Fruit fly (Drosophila melanogaster): ENCODE data around the gene CG9458.

Gene CG9458

dm6 chr3R:9777941-9778360 is 41.7 kb downstream of the CG9458 start, which contains the start of gene RpS29:
Gene RpS29, plus strand, starts transcription at chr3R:9778042.
- peak; percentile 74 for TF ChIP-seq sisA (GFP tag; IDR thresholded peaks at IDR 0.05)
- TF ChIP-seq Sry-δ (GFP tag; optimal IDR thresholded peaks at IDR 0.05), result peak; percentile 100
- peak; percentile 78 for TF ChIP-seq nmo (GFP tag; optimal IDR thresholded peaks at IDR 0.05)
- peak; percentile 92 for TF ChIP-seq trem (tag; optimal IDR thresholded peaks at IDR 0.05)
- peak; percentile 61 for TF ChIP-seq grn (GFP tag; optimal IDR thresholded peaks at IDR 0.05)
- TF ChIP-seq chinmo (GFP tag; IDR thresholded peaks at IDR 0.05; ENCODE audit: partially characterized antibody), result peak; percentile 92
- TF ChIP-seq Fer1 (GFP tag; optimal IDR thresholded peaks at IDR 0.05), result peak; percentile 89
- TF ChIP-seq Vsx1 (GFP tag; optimal IDR thresholded peaks at IDR 0.05), result peak; percentile 72
- TF ChIP-seq CG33557 (GFP tag; optimal IDR thresholded peaks at IDR 0.05), result peak; percentile 67
- TF ChIP-seq CG14014 (GFP tag; IDR thresholded peaks at IDR 0.05), result peak; percentile 79
- TF ChIP-seq sob (GFP tag; IDR thresholded peaks at IDR 0.05), result peak; percentile 93
- TF ChIP-seq CG11695 (GFP tag; IDR thresholded peaks at IDR 0.05), result peak; percentile 47; the same call in 2 of the 3 replicates
- peak; percentile 99 for TF ChIP-seq Ets65A (GFP tag)
- no peak for TF ChIP-seq CG15479 (GFP tag; optimal IDR thresholded peaks at IDR 0.05)
- peak; percentile 60 for TF ChIP-seq CG14050 (GFP tag; IDR thresholded peaks at IDR 0.05)
- TF ChIP-seq CG7271 (tag; optimal IDR thresholded peaks at IDR 0.05), result peak; percentile 60
- TF ChIP-seq CG32772 (GFP tag; IDR thresholded peaks at IDR 0.05), result peak; percentile 74
- TF ChIP-seq sug (tag; optimal IDR thresholded peaks at IDR 0.05), result peak; percentile 89
- TF ChIP-seq Rfx (GFP tag; IDR thresholded peaks at IDR 0.05), result peak; percentile 95
- TF ChIP-seq kni (GFP tag; optimal IDR thresholded peaks at IDR 0.05), result peak; percentile 78
- TF ChIP-seq CG2712 (tag; optimal IDR thresholded peaks at IDR 0.05), result peak; percentile 73
- TF ChIP-seq CG15601 (tag; optimal IDR thresholded peaks at IDR 0.05), result peak; percentile 81
- peak; percentile 81 for TF ChIP-seq pum (GFP tag; optimal IDR thresholded peaks at IDR 0.05)
- peak; percentile 46; the same call in 1 of the 2 replicates for TF ChIP-seq CG4404 (GFP tag; IDR thresholded peaks at IDR 0.05)
- TF ChIP-seq CG5953 (GFP tag; IDR thresholded peaks at IDR 0.05), result peak; percentile 60
- peak; percentile 98 for TF ChIP-seq Bgb (GFP tag; IDR thresholded peaks at IDR 0.05; ENCODE audit: partially characterized antibody)
- peak; percentile 14 for TF ChIP-seq Sox102F (GFP tag; optimal IDR thresholded peaks at IDR 0.05)
- TF ChIP-seq Lim3 (GFP tag; IDR thresholded peaks at IDR 0.05), result peak; percentile 46; the same call in 1 of the 2 replicates
- TF ChIP-seq CG1647 (GFP tag; optimal IDR thresholded peaks at IDR 0.05), result peak; percentile 84
- TF ChIP-seq CG6791 (GFP tag; IDR thresholded peaks at IDR 0.05; ENCODE audit: partially characterized antibody), result peak; percentile 97
- TF ChIP-seq Lhr (GFP tag; optimal IDR thresholded peaks at IDR 0.05), result peak; percentile 90
- peak; percentile 77 for TF ChIP-seq gsb (GFP tag; IDR thresholded peaks at IDR 0.05)
- TF ChIP-seq mld (GFP tag; IDR thresholded peaks at IDR 0.05; ENCODE audit: partially characterized antibody), result peak; percentile 81
- peak; percentile 82 for TF ChIP-seq phol (tag; optimal IDR thresholded peaks at IDR 0.05)
- TF ChIP-seq CG7556 (GFP tag; optimal IDR thresholded peaks at IDR 0.05), result peak; percentile 45
- TF ChIP-seq pros (GFP tag; optimal IDR thresholded peaks at IDR 0.05), result no peak
- TF ChIP-seq CG1233 (GFP tag; optimal IDR thresholded peaks at IDR 0.05), result peak; percentile 60
- peak; percentile 99 for TF ChIP-seq MESR4 (GFP tag; optimal IDR thresholded peaks at IDR 0.05)
- TF ChIP-seq Scr (GFP tag; IDR thresholded peaks at IDR 0.05; ENCODE audit: partially characterized antibody), result peak; percentile 91
- peak; percentile 80 for TF ChIP-seq CG3163 (GFP tag; optimal IDR thresholded peaks at IDR 0.05)
- peak; percentile 62 for TF ChIP-seq CG13424 (tag; optimal IDR thresholded peaks at IDR 0.05)
- no peak; the same call in 1 of the 2 replicates for TF ChIP-seq bowl (GFP tag; IDR thresholded peaks at IDR 0.05)
- TF ChIP-seq CG10543 (GFP tag; optimal IDR thresholded peaks at IDR 0.05), result peak; percentile 93
- TF ChIP-seq Dfd (GFP tag; optimal IDR thresholded peaks at IDR 0.05), result no peak
- peak; percentile 74 for TF ChIP-seq CG7928 (GFP tag; optimal IDR thresholded peaks at IDR 0.05)
- TF ChIP-seq pb (GFP tag; optimal IDR thresholded peaks at IDR 0.05), result peak; percentile 78
- TF ChIP-seq lov (optimal IDR thresholded peaks at IDR 0.05), result no peak
- peak; percentile 62; the same call in 1 of the 3 replicates for TF ChIP-seq lov (GFP tag; IDR thresholded peaks at IDR 0.05)
- peak; percentile 55 for TF ChIP-seq fd3F (GFP tag; optimal IDR thresholded peaks at IDR 0.05)
- peak; percentile 53 for TF ChIP-seq NC2α (GFP tag; optimal IDR thresholded peaks at IDR 0.05)
